Fruit fly (Drosophila melanogaster): ENCODE data around the gene L2HGDH.

The L2HGDH gene

dm6 chr2L:19002468-19002867 lies 28.2 kb upstream of the L2HGDH start:
- no peak for TF ChIP-seq toe (GFP tag; optimal IDR thresholded peaks at IDR 0.05)
- TF ChIP-seq kay (GFP tag; ENCODE audit: borderline replicate concordance): no peak
- TF ChIP-seq cic (GFP tag; optimal IDR thresholded peaks at IDR 0.05): no peak
- TF ChIP-seq CG12768 (GFP tag; optimal IDR thresholded peaks at IDR 0.05): no peak
- TF ChIP-seq CG7101 (tag; optimal IDR thresholded peaks at IDR 0.05): no peak
- TF ChIP-seq pad (GFP tag; optimal IDR thresholded peaks at IDR 0.05): no peak
- TF ChIP-seq cnc (optimal IDR thresholded peaks at IDR 0.05): no peak
- no peak for TF ChIP-seq CG33017 (tag; optimal IDR thresholded peaks at IDR 0.05)
- TF ChIP-seq CG1620 (GFP tag; optimal IDR thresholded peaks at IDR 0.05): no peak
- TF ChIP-seq CG14711 (tag; optimal IDR thresholded peaks at IDR 0.05): no peak
- TF ChIP-seq Mnt (GFP tag; optimal IDR thresholded peaks at IDR 0.05): no peak
- no peak for TF ChIP-seq tj (GFP tag; optimal IDR thresholded peaks at IDR 0.05)
- TF ChIP-seq CG5204 (GFP tag; optimal IDR thresholded peaks at IDR 0.05): no peak
- no peak for TF ChIP-seq CG11617 (GFP tag; optimal IDR thresholded peaks at IDR 0.05)
- TF ChIP-seq Clk (GFP tag; optimal IDR thresholded peaks at IDR 0.05): no peak
- no peak for TF ChIP-seq ovo (GFP tag; optimal IDR thresholded peaks at IDR 0.05)

dm6 chr2L:18997148-18997547 lies 22.9 kb upstream of the L2HGDH start, which contains the start of gene CG31792:
Gene CG31792 (plus strand): TSS chr2L:18997448.
- no peak for TF ChIP-seq Hr96 (GFP tag; optimal IDR thresholded peaks at IDR 0.05)
- TF ChIP-seq cnc (optimal IDR thresholded peaks at IDR 0.05): no peak
- TF ChIP-seq Clk (GFP tag; optimal IDR thresholded peaks at IDR 0.05): no peak

dm6 chr2L:18995660-18996417 lies 21.6 kb upstream of the L2HGDH start, which contains the start of gene CG10650:
Gene CG10650 (minus strand): TSS chr2L:18995934.
- TF ChIP-seq Mnt (GFP tag; optimal IDR thresholded peaks at IDR 0.05) (peak; percentile 48), kay (GFP tag; ENCODE audit: borderline replicate concordance) (peak; percentile 92), cnc (optimal IDR thresholded peaks at IDR 0.05) (no peak), toe (GFP tag; optimal IDR thresholded peaks at IDR 0.05) (no peak), Clk (GFP tag; optimal IDR thresholded peaks at IDR 0.05) (no peak), cic (GFP tag; optimal IDR thresholded peaks at IDR 0.05) (peak; percentile 79)

dm6 chr2L:18992196-18992595 lies 17.9 kb upstream of the L2HGDH start, which contains the start of gene CG46465:
Gene CG46465 (plus strand): TSS chr2L:18992496.
- TF ChIP-seq CG33017 (tag; optimal IDR thresholded peaks at IDR 0.05): no peak
- TF ChIP-seq pad (GFP tag; optimal IDR thresholded peaks at IDR 0.05): no peak
- no peak for TF ChIP-seq CG11617 (GFP tag; optimal IDR thresholded peaks at IDR 0.05)
- peak; percentile 87 for TF ChIP-seq kay (GFP tag; ENCODE audit: borderline replicate concordance)

dm6 chr2L:18990720-18991119 lies 16.5 kb upstream of the L2HGDH start, which contains the start of gene CG15169:
Gene CG15169 (plus strand): TSS chr2L:18991020.
- no peak for TF ChIP-seq Mnt (GFP tag; optimal IDR thresholded peaks at IDR 0.05)
- no peak for TF ChIP-seq Crg-1 (GFP tag; optimal IDR thresholded peaks at IDR 0.05)
- no peak for TF ChIP-seq tj (GFP tag; optimal IDR thresholded peaks at IDR 0.05)
- no peak for TF ChIP-seq CG14711 (tag; optimal IDR thresholded peaks at IDR 0.05)
- no peak for TF ChIP-seq pad (GFP tag; optimal IDR thresholded peaks at IDR 0.05)
- no peak for TF ChIP-seq CG7045 (GFP tag; optimal IDR thresholded peaks at IDR 0.05)

- no peak for TF ChIP-seq CG7045 (GFP tag; optimal IDR thresholded peaks at IDR 0.05)
- no peak for TF ChIP-seq Hr96 (GFP tag; optimal IDR thresholded peaks at IDR 0.05)
- TF ChIP-seq kay (GFP tag; ENCODE audit: borderline replicate concordance): no peak
- no peak for TF ChIP-seq cic (GFP tag; optimal IDR thresholded peaks at IDR 0.05)
- no peak for TF ChIP-seq ovo (GFP tag; optimal IDR thresholded peaks at IDR 0.05)
- no peak for TF ChIP-seq bab1 (GFP tag; optimal IDR thresholded peaks at IDR 0.05)
- no peak for TF ChIP-seq pad (GFP tag; optimal IDR thresholded peaks at IDR 0.05)
Measured at dm6 chr2L:18990133-18990532, 15.9 kb upstream of the L2HGDH start, which contains the start of gene CG15170. Gene CG15170 (minus strand): TSS chr2L:18990233.

dm6 chr2L:18987078-18987895 lies 13.0 kb upstream of the L2HGDH start, which contains the start of the genes Swip-1 and EMC5:
Gene Swip-1 (minus strand): TSS chr2L:18987280.
Gene EMC5 (plus strand): TSS chr2L:18987707.
- TF ChIP-seq CG14711 (tag; optimal IDR thresholded peaks at IDR 0.05): peak; percentile 92
- TF ChIP-seq CG1620 (GFP tag; optimal IDR thresholded peaks at IDR 0.05): peak; percentile 8
- peak; percentile 74 for TF ChIP-seq CG7101 (tag; optimal IDR thresholded peaks at IDR 0.05)
- TF ChIP-seq toe (GFP tag; optimal IDR thresholded peaks at IDR 0.05): peak; percentile 48
- peak; percentile 29 for TF ChIP-seq bab1 (GFP tag; optimal IDR thresholded peaks at IDR 0.05)
- peak; percentile 22 for TF ChIP-seq Mnt (GFP tag; optimal IDR thresholded peaks at IDR 0.05)
- no peak for TF ChIP-seq Hr96 (GFP tag; optimal IDR thresholded peaks at IDR 0.05)
- TF ChIP-seq CG33017 (tag; optimal IDR thresholded peaks at IDR 0.05): peak; percentile 29
- no peak for TF ChIP-seq Crg-1 (GFP tag; optimal IDR thresholded peaks at IDR 0.05)
- TF ChIP-seq pad (GFP tag; optimal IDR thresholded peaks at IDR 0.05): peak; percentile 26
- no peak for TF ChIP-seq kay (GFP tag; ENCODE audit: borderline replicate concordance)
- TF ChIP-seq CG7045 (GFP tag; optimal IDR thresholded peaks at IDR 0.05): peak; percentile 2
- TF ChIP-seq cic (GFP tag; optimal IDR thresholded peaks at IDR 0.05): no peak
- TF ChIP-seq tj (GFP tag; optimal IDR thresholded peaks at IDR 0.05): peak; percentile 57
- TF ChIP-seq CG11617 (GFP tag; optimal IDR thresholded peaks at IDR 0.05): peak; percentile 65
- TF ChIP-seq ovo (GFP tag; optimal IDR thresholded peaks at IDR 0.05): peak; percentile 36
